Fruit fly (Drosophila melanogaster): ENCODE data around the gene CheB38b.

dm6 chr2L:20820767-20821166 is 3.7 kb upstream of the CheB38b start, which contains the start of gene CheB38c:
- no peak for TF ChIP-seq CG8478 (optimal IDR thresholded peaks at IDR 0.05)
- no peak for TF ChIP-seq CTCF (optimal IDR thresholded peaks at IDR 0.05)
